Worm (Caenorhabditis elegans): Measurements from ENCODE around the gene lin-15B.

ce11 chrX:15718325-15718724 lies 7.6 kb upstream of the lin-15B start, which contains the start of gene ZK662.6:
- TF ChIP-seq T22C8.4 (GFP tag; IDR thresholded peaks at IDR 0.05) (no peak), cog-1 (tag; optimal IDR thresholded peaks at IDR 0.05) (no peak), flt-1 (GFP tag; IDR thresholded peaks at IDR 0.05) (no peak), tab-1 (GFP tag; IDR thresholded peaks at IDR 0.05) (no peak), ztf-29 (GFP tag; IDR thresholded peaks at IDR 0.05) (no peak), klf-2 (GFP tag; conservative IDR thresholded peaks at IDR 0.05) (no peak)

All from whole organism, midembryonic.